Worm (Caenorhabditis elegans): ENCODE measurements around the gene C23H5.12.
A peak's percentile ranks its signal among the peaks of the same experiment; 100 is the strongest.

The C23H5.12 gene

ce11 chrIV:2127375-2127774, 5.9 kb upstream of the C23H5.12 start:
- TF ChIP-seq elt-3 (tag; optimal IDR thresholded peaks at IDR 0.05) (no peak), lin-39 (tag; optimal IDR thresholded peaks at IDR 0.05) (no peak), dmd-4 (tag; optimal IDR thresholded peaks at IDR 0.05) (no peak), R02D3.7 (tag; optimal IDR thresholded peaks at IDR 0.05) (no peak), ama-1 (optimal IDR thresholded peaks at IDR 0.05) (no peak), nhr-77 (tag; optimal IDR thresholded peaks at IDR 0.05) (no peak), aly-2 (tag; optimal IDR thresholded peaks at IDR 0.05) (no peak), lin-13 (GFP tag; optimal IDR thresholded peaks at IDR 0.05) (no peak), fos-1 (tag; optimal IDR thresholded peaks at IDR 0.05) (no peak), sma-9 (GFP tag; optimal IDR thresholded peaks at IDR 0.05) (no peak), sma-9 (tag; optimal IDR thresholded peaks at IDR 0.05) (no peak), nhr-6 (tag; optimal IDR thresholded peaks at IDR 0.05) (no peak), unc-55 (GFP tag; optimal IDR thresholded peaks at IDR 0.05) (no peak)

- TF ChIP-seq alr-1 (tag; optimal IDR thresholded peaks at IDR 0.05) (no peak), zag-1 (tag; optimal IDR thresholded peaks at IDR 0.05) (no peak), ZK546.5 (tag; optimal IDR thresholded peaks at IDR 0.05) (no peak), aly-2 (tag; optimal IDR thresholded peaks at IDR 0.05) (no peak), ztf-4 (tag; optimal IDR thresholded peaks at IDR 0.05) (no peak), nhr-25 (tag; optimal IDR thresholded peaks at IDR 0.05) (no peak), nhr-10 (tag; optimal IDR thresholded peaks at IDR 0.05) (no peak), Y55F3AM.14 (GFP tag; optimal IDR thresholded peaks at IDR 0.05) (no peak)
Measured at ce11 chrIV:2128761-2129160, 4.5 kb upstream of the C23H5.12 start, which contains the start of gene grl-20. grl-20 (minus strand) TSS chrIV:2128861.

- TF ChIP-seq ztf-11 (tag; optimal IDR thresholded peaks at IDR 0.05): no peak
- peak; percentile 11 for TF ChIP-seq fos-1 (tag; optimal IDR thresholded peaks at IDR 0.05)
- no peak for TF ChIP-seq sma-9 (GFP tag; optimal IDR thresholded peaks at IDR 0.05)
- TF ChIP-seq sma-9 (tag; optimal IDR thresholded peaks at IDR 0.05): no peak
Measured at ce11 chrIV:2130714-2131113, 2.6 kb upstream of the C23H5.12 start, which contains the start of gene prmt-6. prmt-6 (plus strand) TSS chrIV:2130965.

- TF ChIP-seq ztf-11 (tag; optimal IDR thresholded peaks at IDR 0.05) (no peak), gmeb-1 (tag; optimal IDR thresholded peaks at IDR 0.05) (no peak), nhr-77 (tag; optimal IDR thresholded peaks at IDR 0.05) (no peak), nhr-21 (tag; optimal IDR thresholded peaks at IDR 0.05) (no peak), nhr-129 (tag; optimal IDR thresholded peaks at IDR 0.05) (peak; percentile 35), ztf-4 (tag; optimal IDR thresholded peaks at IDR 0.05) (no peak)
Measured at ce11 chrIV:2136607-2137006, 3.3 kb downstream of the C23H5.12 start, which contains the start of gene test-1. test-1 (plus strand) TSS chrIV:2136951.

ce11 chrIV:2137478-2137877, 4.2 kb downstream of the C23H5.12 start:
- no peak for TF ChIP-seq lsy-2 (tag; optimal IDR thresholded peaks at IDR 0.05)
- TF ChIP-seq unc-39 (tag; optimal IDR thresholded peaks at IDR 0.05): no peak
- no peak for TF ChIP-seq aly-2 (tag; optimal IDR thresholded peaks at IDR 0.05)
- no peak for TF ChIP-seq mdl-1 (tag; optimal IDR thresholded peaks at IDR 0.05)
- no peak for TF ChIP-seq ztf-4 (tag; optimal IDR thresholded peaks at IDR 0.05)
- no peak for TF ChIP-seq skn-1 (tag; optimal IDR thresholded peaks at IDR 0.05)
- no peak for TF ChIP-seq snpc-4 (tag; optimal IDR thresholded peaks at IDR 0.05)
- no peak for TF ChIP-seq mbf-1 (tag; optimal IDR thresholded peaks at IDR 0.05)
- TF ChIP-seq dmd-4 (tag; optimal IDR thresholded peaks at IDR 0.05): no peak
- TF ChIP-seq nhr-11 (tag; optimal IDR thresholded peaks at IDR 0.05): no peak

ce11 chrIV:2140543-2140942, 7.3 kb downstream of the C23H5.12 start, which contains the start of gene C54E4.12:
C54E4.12 (minus strand) TSS chrIV:2140643.
- TF ChIP-seq elt-1 (tag; optimal IDR thresholded peaks at IDR 0.05) (no peak), nhr-23 (tag; optimal IDR thresholded peaks at IDR 0.05) (no peak), ztf-11 (tag; optimal IDR thresholded peaks at IDR 0.05) (no peak), crh-2 (tag; optimal IDR thresholded peaks at IDR 0.05) (no peak), ceh-16 (tag; optimal IDR thresholded peaks at IDR 0.05) (no peak), nhr-237 (tag; optimal IDR thresholded peaks at IDR 0.05) (no peak), unc-55 (GFP tag; optimal IDR thresholded peaks at IDR 0.05) (no peak), peb-1 (tag; optimal IDR thresholded peaks at IDR 0.05) (no peak), C34F6.9 (tag; optimal IDR thresholded peaks at IDR 0.05) (no peak), blmp-1 (tag; optimal IDR thresholded peaks at IDR 0.05; ENCODE audit: insufficient read depth) (no peak), nhr-25 (tag; optimal IDR thresholded peaks at IDR 0.05) (no peak)
